Worm (Caenorhabditis elegans) whole organism, L2 larva: ENCODE data around the gene C06C3.3.

Experiments
- alr-1 ChIP-seq: fragments of 150-350 bp; optimal IDR thresholded peaks from 2 replicates; lab custom pipeline; 2014; ENCODE audit warnings: missing biosample characterization, missing genetic modification characterization
- ama-1 ChIP-seq: fragments of 150-350 bp; optimal IDR thresholded peaks from 2 replicates; lab custom pipeline; 2018; ENCODE audit warnings: inconsistent platforms
- blmp-1 ChIP-seq: sonication (generic microtip); optimal IDR thresholded peaks from 2 replicates; lab custom pipeline; 2017; ENCODE audit warnings: missing genetic modification characterization, mild to moderate bottlenecking, missing compliant biosample characterization, antibody characterized with exemption, moderate library complexity; ENCODE audit not compliant: insufficient read depth
- ceh-82 ChIP-seq: fragments of 150-350 bp; optimal IDR thresholded peaks from 2 replicates; lab custom pipeline; 2014; ENCODE audit warnings: missing biosample characterization, missing genetic modification characterization
- mbf-1 ChIP-seq: sonication (generic microtip); optimal IDR thresholded peaks from 2 replicates; lab custom pipeline; 2017; ENCODE audit warnings: missing biosample characterization, missing genetic modification characterization
- nhr-237 ChIP-seq: fragments of 150-350 bp; optimal IDR thresholded peaks from 2 replicates; lab custom pipeline; 2014; ENCODE audit warnings: missing biosample characterization, missing genetic modification characterization
- skn-1 ChIP-seq: sonication (generic microtip); optimal IDR thresholded peaks from 2 replicates; lab custom pipeline; 2017; ENCODE audit warnings: missing biosample characterization, missing genetic modification characterization
- sma-9 ChIP-seq, 2 experiments: fragments of 150-350 bp in 1 of 2; sonication (generic microtip) in 1 of 2; optimal IDR thresholded peaks; 2 replicates each; lab custom pipeline; 2014 to 2016; ENCODE audit warnings: missing genetic modification characterization in 2 of 2, mild to moderate bottlenecking in 1 of 2, missing biosample characterization in 1 of 2, missing compliant biosample characterization in 1 of 2, missing genetic modification reagents in 1 of 2, moderate library complexity in 1 of 2
- snpc-4 ChIP-seq: fragments of 150-350 bp; optimal IDR thresholded peaks from 2 replicates; lab custom pipeline; 2014; ENCODE audit warnings: missing biosample characterization, missing genetic modification characterization
- unc-39 ChIP-seq: fragments of 150-350 bp; optimal IDR thresholded peaks from 2 replicates; lab custom pipeline; 2014; ENCODE audit warnings: missing biosample characterization, missing genetic modification characterization
- unc-62 ChIP-seq: fragments of 150-350 bp; optimal IDR thresholded peaks from 2 replicates; lab custom pipeline; 2014; ENCODE audit warnings: missing biosample characterization, missing genetic modification reagents, missing genetic modification characterization
- ztf-11 ChIP-seq: sonication (generic microtip); optimal IDR thresholded peaks from 2 replicates; lab custom pipeline; 2017; ENCODE audit warnings: missing biosample characterization, missing genetic modification characterization

DNA sequence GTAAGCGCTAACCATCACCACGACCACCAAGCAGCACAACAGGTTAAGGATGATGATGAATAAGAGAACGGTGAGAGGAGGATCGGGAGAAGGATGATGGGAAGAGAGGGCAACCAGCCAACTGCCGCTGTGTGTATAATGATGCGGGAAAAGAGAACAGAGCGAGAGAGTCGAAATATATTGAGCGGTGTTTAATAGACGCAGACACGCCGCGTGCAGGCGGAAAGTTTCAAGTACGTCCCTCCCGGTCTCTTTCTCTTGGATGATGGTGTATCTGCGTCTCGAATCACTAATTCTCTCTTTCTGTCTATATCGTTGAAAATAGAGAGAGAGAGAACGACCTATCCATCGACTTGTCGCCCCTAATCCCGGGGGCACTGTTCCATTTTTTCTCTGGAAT, 15.6 kb downstream of the C06C3.3 start:
- TF ChIP-seq nhr-237 (tag; lab: Kevin White, UChicago) (no peak), ceh-82 (tag; lab: Kevin White, UChicago) (no peak), ztf-11 (no peak), skn-1 (no peak), mbf-1 (no peak), unc-62 (GFP tag; lab: Kevin White, UChicago) (no peak), sma-9 (GFP tag; optimal IDR thresholded peaks at IDR 0.05; lab: Kevin White, UChicago) (peak; percentile 84), sma-9 (tag; optimal IDR thresholded peaks at IDR 0.05; lab: Kevin White, UChicago) (no peak), alr-1 (tag; lab: Kevin White, UChicago) (no peak), snpc-4 (tag; lab: Kevin White, UChicago) (no peak), ama-1 (no peak), blmp-1 (tag; lab: Kevin White, UChicago) (peak; percentile 58), unc-39 (tag; lab: Kevin White, UChicago) (no peak)
